Worm (Caenorhabditis elegans) whole organism, L1 larva: ENCODE results near the gene cec-3.

Experiments
- ceh-63 ChIP-seq: fragments of 200-800 bp; sonication (Bioruptor generic); optimal IDR thresholded peaks from 2 replicates; lab custom pipeline; 2018; ENCODE audit warnings: mild to moderate bottlenecking, missing genetic modification characterization, missing compliant biosample characterization
- egl-27 ChIP-seq, 2 experiments: fragments of 150-350 bp in 1 of 2; sonication (generic microtip); optimal IDR thresholded peaks; 3 replicates each; lab custom pipeline; 2017 to 2018; ENCODE audit warnings: missing biosample characterization in 2 of 2, missing genetic modification characterization in 2 of 2, missing genetic modification reagents in 2 of 2
- ets-5 ChIP-seq: fragments of 200-800 bp; sonication (Bioruptor generic); IDR thresholded peaks from 2 replicates; pipeline ENCODE4 v1.3.6; 2022; ENCODE audit warnings: missing genetic modification characterization, missing compliant biosample characterization
- fkh-4 ChIP-seq: sonication (generic microtip); optimal IDR thresholded peaks from 2 replicates; lab custom pipeline; 2016; ENCODE audit warnings: missing compliant biosample characterization, missing genetic modification characterization, borderline replicate concordance
- fkh-8 ChIP-seq: sonication (generic microtip); optimal IDR thresholded peaks from 2 replicates; lab custom pipeline; 2016; ENCODE audit warnings: mild to moderate bottlenecking, missing genetic modification characterization, missing compliant biosample characterization
- lin-15B ChIP-seq: fragments of 150-350 bp; sonication (generic microtip); optimal IDR thresholded peaks from 3 replicates; lab custom pipeline; 2014; ENCODE audit warnings: missing biosample characterization, missing genetic modification characterization
- lsy-2 ChIP-seq, 2 experiments: fragments of 150-350 bp; optimal IDR thresholded peaks; 2 replicates each; lab custom pipeline; 2014; ENCODE audit warnings: missing biosample characterization in 2 of 2, missing genetic modification characterization in 2 of 2
- pqm-1 ChIP-seq: sonication (generic microtip); optimal IDR thresholded peaks from 3 replicates; lab custom pipeline; 2017; ENCODE audit warnings: missing biosample characterization, missing genetic modification characterization
- snpc-4 ChIP-seq: fragments of 150-350 bp; optimal IDR thresholded peaks from 2 replicates; lab custom pipeline; 2014; ENCODE audit warnings: missing biosample characterization, missing genetic modification characterization
- tbx-2 ChIP-seq: sonication (generic microtip); optimal IDR thresholded peaks from 2 replicates; lab custom pipeline; 2016; ENCODE audit warnings: missing genetic modification characterization, missing compliant biosample characterization
- xbp-1 ChIP-seq: sonication (generic microtip); optimal IDR thresholded peaks from 2 replicates; lab custom pipeline; 2016; ENCODE audit warnings: missing genetic modification characterization, missing compliant biosample characterization

DNA sequence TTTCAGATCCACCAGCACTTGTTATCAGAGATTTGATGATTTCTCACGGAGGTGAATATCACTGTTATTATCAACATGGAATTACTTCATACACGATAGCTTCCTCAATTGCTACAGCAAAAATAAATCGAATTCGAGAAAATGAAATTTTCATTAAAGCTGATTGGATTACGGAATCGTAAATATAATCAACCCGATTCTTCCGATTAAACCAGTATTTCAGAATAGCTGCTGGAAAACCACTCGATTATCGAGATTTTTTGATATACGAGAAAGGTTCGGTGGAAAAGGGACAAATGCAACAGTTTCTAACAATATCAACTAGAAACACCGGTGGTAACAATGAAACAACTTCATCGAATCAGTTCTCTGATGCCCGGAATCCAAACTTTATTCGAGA, 44.6 kb upstream of the cec-3 start:
- TF ChIP-seq lsy-2 (tag; optimal IDR thresholded peaks at IDR 0.05; lab: Kevin White, UChicago) (no peak), snpc-4 (tag; lab: Kevin White, UChicago) (no peak), fkh-4 (no peak), egl-27 (tag; optimal IDR thresholded peaks at IDR 0.05; lab: Kevin White, UChicago) (no peak), xbp-1 (tag; lab: Kevin White, UChicago) (no peak), pqm-1 (tag; lab: Kevin White, UChicago) (no peak), ets-5 (no peak), ceh-63 (GFP tag; lab: Kevin White, UChicago) (no peak), tbx-2 (no peak), lin-15B (tag; lab: Kevin White, UChicago) (no peak), fkh-8 (tag; lab: Kevin White, UChicago) (no peak)
